Worm (Caenorhabditis elegans) whole organism, L1 larva: Measurements from ENCODE around the gene oac-38.

Experiments used
- C04F5.9 ChIP-seq: sonication (generic microtip); optimal IDR thresholded peaks from 2 replicates; lab custom pipeline; 2016; ENCODE audit warnings: missing genetic modification characterization, missing compliant biosample characterization
- C16A3.4 ChIP-seq: fragments of 150-350 bp; optimal IDR thresholded peaks from 2 replicates; lab custom pipeline; 2014; ENCODE audit warnings: missing biosample characterization, missing genetic modification characterization
- C34B4.2 ChIP-seq: sonication (generic microtip); optimal IDR thresholded peaks from 2 replicates; lab custom pipeline; 2017; ENCODE audit warnings: mild to moderate bottlenecking, missing genetic modification characterization, missing compliant biosample characterization
- F16B12.6 ChIP-seq: fragments of 150-350 bp; optimal IDR thresholded peaks from 2 replicates; lab custom pipeline; 2014; ENCODE audit warnings: missing biosample characterization, missing genetic modification characterization
- Y116A8C.19 ChIP-seq: sonication (generic microtip); optimal IDR thresholded peaks from 2 replicates; lab custom pipeline; 2016; ENCODE audit warnings: missing compliant biosample characterization, missing genetic modification characterization, borderline replicate concordance
- aha-1 ChIP-seq: fragments of 150-350 bp; optimal IDR thresholded peaks from 2 replicates; lab custom pipeline; 2014; ENCODE audit warnings: missing biosample characterization, missing genetic modification characterization
- blmp-1 ChIP-seq: fragments of 150-350 bp; optimal IDR thresholded peaks from 2 replicates; lab custom pipeline; 2014; ENCODE audit warnings: missing biosample characterization, missing genetic modification characterization
- ceh-8 ChIP-seq: fragments of 200-800 bp; sonication (Bioruptor generic); optimal IDR thresholded peaks from 2 replicates; lab custom pipeline; 2018; ENCODE audit warnings: mild to moderate bottlenecking, missing genetic modification characterization, moderate library complexity, missing compliant biosample characterization
- ceh-90 ChIP-seq: sonication (generic microtip); optimal IDR thresholded peaks from 2 replicates; lab custom pipeline; 2016; ENCODE audit warnings: missing genetic modification characterization, missing compliant biosample characterization
- ces-1 ChIP-seq: fragments of 150-350 bp; optimal IDR thresholded peaks from 2 replicates; lab custom pipeline; 2014; ENCODE audit warnings: missing biosample characterization, missing genetic modification reagents, missing genetic modification characterization
- dsc-1 ChIP-seq: sonication (generic microtip); optimal IDR thresholded peaks from 2 replicates; lab custom pipeline; 2016; ENCODE audit warnings: mild to moderate bottlenecking, missing genetic modification characterization, missing compliant biosample characterization
- efl-1 ChIP-seq, 4 experiments: fragments of 150-350 bp; optimal IDR thresholded peaks in 3 of 4; peaks in 1 of 4; 1 replicate in 1 of 4; 2 replicates in 3 of 4; lab custom pipeline; 2014; ENCODE audit warnings: missing biosample characterization in 2 of 4, missing genetic modification characterization in 2 of 4, missing genetic modification reagents in 2 of 4
- efl-3 ChIP-seq: fragments of 200-800 bp; sonication (Bioruptor generic); optimal IDR thresholded peaks from 2 replicates; lab custom pipeline; 2018; ENCODE audit warnings: mild to moderate bottlenecking, missing genetic modification characterization, missing compliant biosample characterization
- elt-3 ChIP-seq, 6 experiments: fragments of 150-350 bp in 1 of 6; sonication (generic microtip); optimal IDR thresholded peaks; 2 replicates each; lab custom pipeline; 2017 to 2018; ENCODE audit warnings: missing biosample characterization in 6 of 6, missing genetic modification characterization in 6 of 6, inconsistent platforms in 1 of 6
- fkh-4 ChIP-seq: sonication (generic microtip); optimal IDR thresholded peaks from 2 replicates; lab custom pipeline; 2016; ENCODE audit warnings: missing compliant biosample characterization, missing genetic modification characterization, borderline replicate concordance
- hlh-17 ChIP-seq: fragments of 200-800 bp; sonication (Bioruptor generic); optimal IDR thresholded peaks from 2 replicates; lab custom pipeline; 2018; ENCODE audit warnings: missing genetic modification characterization, mild to moderate bottlenecking, missing compliant biosample characterization, moderate library complexity, borderline replicate concordance
- lin-14 ChIP-seq: fragments of 200-800 bp; sonication (Bioruptor generic); optimal IDR thresholded peaks from 2 replicates; lab custom pipeline; 2018; ENCODE audit warnings: mild to moderate bottlenecking, missing genetic modification characterization, moderate library complexity, missing compliant biosample characterization
- lin-35 ChIP-seq, 2 experiments: fragments of 150-350 bp; optimal IDR thresholded peaks; 2 replicates each; lab custom pipeline; 2014; ENCODE audit warnings: missing biosample characterization in 2 of 2, missing genetic modification characterization in 2 of 2, missing genetic modification reagents in 2 of 2
- lin-39 ChIP-seq: fragments of 150-350 bp; optimal IDR thresholded peaks from 2 replicates; lab custom pipeline; 2014; ENCODE audit warnings: missing biosample characterization, missing genetic modification reagents, missing genetic modification characterization
- lir-3 ChIP-seq: sonication (generic microtip); optimal IDR thresholded peaks from 2 replicates; lab custom pipeline; 2016; ENCODE audit warnings: mild to moderate bottlenecking, missing genetic modification characterization, moderate library complexity, missing compliant biosample characterization; ENCODE audit not compliant: poor library complexity
- mep-1 ChIP-seq: fragments of 150-350 bp; optimal IDR thresholded peaks from 2 replicates; lab custom pipeline; 2014; ENCODE audit warnings: missing biosample characterization, missing genetic modification characterization
- nhr-19 ChIP-seq: fragments of 200-800 bp; sonication (Bioruptor generic); conservative IDR thresholded peaks from 2 replicates; pipeline ENCODE4 v1.3.6; 2022; ENCODE audit warnings: missing genetic modification characterization, missing compliant biosample characterization
- nhr-20 ChIP-seq: sonication (generic microtip); optimal IDR thresholded peaks from 2 replicates; lab custom pipeline; 2016; ENCODE audit warnings: mild to moderate bottlenecking, missing genetic modification characterization, missing compliant biosample characterization
- nhr-237 ChIP-seq: fragments of 150-350 bp; optimal IDR thresholded peaks from 2 replicates; lab custom pipeline; 2014; ENCODE audit warnings: missing biosample characterization, missing genetic modification characterization
- nhr-28 ChIP-seq: fragments of 150-350 bp; optimal IDR thresholded peaks from 2 replicates; lab custom pipeline; 2014; ENCODE audit warnings: missing biosample characterization, missing genetic modification characterization
- nhr-47 ChIP-seq: sonication (generic microtip); optimal IDR thresholded peaks from 2 replicates; lab custom pipeline; 2016; ENCODE audit warnings: mild to moderate bottlenecking, missing genetic modification characterization, moderate library complexity, missing compliant biosample characterization
- nhr-84 ChIP-seq: sonication (generic microtip); optimal IDR thresholded peaks from 2 replicates; lab custom pipeline; 2017; ENCODE audit warnings: missing biosample characterization, missing genetic modification characterization
- pag-3 ChIP-seq: sonication (generic microtip); optimal IDR thresholded peaks from 2 replicates; lab custom pipeline; 2017; ENCODE audit warnings: missing genetic modification characterization, mild to moderate bottlenecking, missing compliant biosample characterization, antibody characterized with exemption, borderline replicate concordance; ENCODE audit not compliant: insufficient read depth
- rnt-1 ChIP-seq: sonication (generic microtip); optimal IDR thresholded peaks from 2 replicates; lab custom pipeline; 2016; ENCODE audit warnings: mild to moderate bottlenecking, missing genetic modification characterization, moderate library complexity, missing compliant biosample characterization
- snpc-4 ChIP-seq: fragments of 150-350 bp; optimal IDR thresholded peaks from 2 replicates; lab custom pipeline; 2014; ENCODE audit warnings: missing biosample characterization, missing genetic modification characterization
- sox-4 ChIP-seq: sonication (generic microtip); optimal IDR thresholded peaks from 2 replicates; lab custom pipeline; 2016; ENCODE audit warnings: missing genetic modification characterization, missing compliant biosample characterization
- sup-37 ChIP-seq: fragments of 200-800 bp; sonication (Bioruptor generic); optimal IDR thresholded peaks from 2 replicates; lab custom pipeline; 2018; ENCODE audit warnings: mild to moderate bottlenecking, missing genetic modification characterization, missing compliant biosample characterization
- tbx-2 ChIP-seq: sonication (generic microtip); optimal IDR thresholded peaks from 2 replicates; lab custom pipeline; 2016; ENCODE audit warnings: missing genetic modification characterization, missing compliant biosample characterization
- vab-15 ChIP-seq: sonication (generic microtip); optimal IDR thresholded peaks from 2 replicates; lab custom pipeline; 2017; ENCODE audit warnings: missing genotype, mild to moderate bottlenecking, missing genetic modification characterization, missing compliant biosample characterization
- ztf-11 ChIP-seq, 2 experiments: sonication (generic microtip); optimal IDR thresholded peaks; 2 replicates each; lab custom pipeline; 2016 to 2017; ENCODE audit warnings: missing genetic modification characterization in 2 of 2, missing biosample characterization in 1 of 2, missing compliant biosample characterization in 1 of 2

The oac-38 gene

DNA sequence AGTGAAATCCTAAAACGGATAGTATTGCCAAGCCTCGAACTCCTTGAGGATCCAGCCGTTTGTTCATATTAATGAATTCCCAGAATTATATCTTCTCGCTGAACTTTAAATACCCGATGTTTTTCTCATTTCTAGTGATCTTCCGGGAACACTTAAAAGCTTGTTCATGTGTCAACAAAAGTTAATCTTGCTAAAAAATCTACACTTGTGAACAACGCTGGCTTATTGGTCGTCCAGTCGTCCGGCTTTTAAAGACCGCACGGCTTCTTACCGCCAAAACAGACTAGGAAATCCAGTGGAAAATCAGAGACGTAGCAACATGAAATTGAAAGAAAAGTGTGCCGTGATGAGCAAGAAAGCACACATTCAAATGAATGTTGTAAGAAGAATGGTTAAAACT lies at the start of gene oac-38:
Gene oac-38 (minus strand): TSS at position 101 of the 400 bp plus-strand sequence.
- TF ChIP-seq efl-1 (optimal IDR thresholded peaks at IDR 0.05; lab: Kevin White, UChicago) (no peak), efl-1 (GFP tag; optimal IDR thresholded peaks at IDR 0.05 in 1 of 2; lab: Kevin White, UChicago) (peak in 1 of 2 experiments; percentile 16), ces-1 (GFP tag; lab: Kevin White, UChicago) (no peak), dsc-1 (tag; lab: Kevin White, UChicago) (no peak)

DNA sequence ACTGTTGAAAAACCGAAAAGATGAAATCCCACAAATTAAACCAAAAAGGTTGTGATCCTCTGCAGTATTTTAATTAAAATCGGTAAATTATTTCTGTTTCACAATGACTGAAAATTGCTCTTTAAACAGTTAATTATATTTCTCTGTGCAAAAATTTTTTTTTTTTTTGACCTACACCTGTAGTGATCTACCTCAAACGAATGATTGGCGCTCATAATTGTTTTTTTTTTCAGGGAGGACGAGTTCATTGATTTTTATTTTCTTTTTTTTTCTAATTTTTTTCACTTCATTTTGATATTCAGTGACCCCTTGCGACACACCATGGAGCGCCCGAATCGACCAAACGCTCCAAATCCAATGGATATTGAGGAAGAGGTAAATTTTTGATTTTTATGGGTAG lies 43.0 kb upstream of the oac-38 start, which contains the start of gene F02H6.2:
Gene F02H6.2 (plus strand): TSS at position 301 of the 400 bp plus-strand sequence.
- TF ChIP-seq ztf-11 (tag; optimal IDR thresholded peaks at IDR 0.05; lab: Kevin White, UChicago) (no peak), nhr-20 (tag; lab: Kevin White, UChicago) (no peak)

DNA sequence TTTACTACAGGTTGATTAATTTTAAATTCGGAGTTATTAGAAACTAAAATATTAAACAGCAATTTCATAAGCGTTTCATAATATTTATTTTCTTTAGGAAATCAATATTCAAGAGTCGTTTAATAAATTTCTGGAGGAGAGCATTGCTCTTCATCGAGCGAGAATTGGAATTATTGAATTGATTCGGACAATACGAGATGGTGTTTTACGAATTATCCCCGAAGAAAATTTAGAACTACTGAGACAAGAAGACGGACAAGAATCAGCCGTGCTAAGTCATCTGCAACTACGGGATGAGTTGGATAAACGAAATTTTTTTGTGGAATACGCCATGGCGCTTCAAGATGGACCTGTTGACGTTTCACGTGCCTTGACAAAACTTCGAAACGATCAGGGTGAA lies 41.2 kb upstream of the oac-38 start:
- TF ChIP-seq vab-15 (tag; lab: Kevin White, UChicago) (no peak), mep-1 (no peak), lin-39 (tag; lab: Kevin White, UChicago) (no peak), elt-3 (tag; optimal IDR thresholded peaks at IDR 0.05; lab: Kevin White, UChicago) (no peak), nhr-84 (tag; lab: Kevin White, UChicago) (no peak), lin-14 (GFP tag; lab: Kevin White, UChicago) (no peak), efl-3 (GFP tag; lab: Kevin White, UChicago) (no peak), Y116A8C.19 (tag; lab: Kevin White, UChicago) (no peak), aha-1 (no peak), nhr-47 (tag; lab: Kevin White, UChicago) (no peak), C04F5.9 (tag; lab: Kevin White, UChicago) (no peak), nhr-237 (tag; lab: Kevin White, UChicago) (no peak), lir-3 (tag; lab: Kevin White, UChicago) (no peak), sup-37 (GFP tag; lab: Kevin White, UChicago) (no peak), efl-1 (optimal IDR thresholded peaks at IDR 0.05; lab: Kevin White, UChicago) (no peak), efl-1 (GFP tag; optimal IDR thresholded peaks at IDR 0.05 in 1 of 2; lab: Kevin White, UChicago) (no peak), nhr-20 (tag; lab: Kevin White, UChicago) (no peak), C34B4.2 (no peak), ceh-90 (tag; lab: Kevin White, UChicago) (no peak), C16A3.4 (no peak), rnt-1 (no peak)

DNA sequence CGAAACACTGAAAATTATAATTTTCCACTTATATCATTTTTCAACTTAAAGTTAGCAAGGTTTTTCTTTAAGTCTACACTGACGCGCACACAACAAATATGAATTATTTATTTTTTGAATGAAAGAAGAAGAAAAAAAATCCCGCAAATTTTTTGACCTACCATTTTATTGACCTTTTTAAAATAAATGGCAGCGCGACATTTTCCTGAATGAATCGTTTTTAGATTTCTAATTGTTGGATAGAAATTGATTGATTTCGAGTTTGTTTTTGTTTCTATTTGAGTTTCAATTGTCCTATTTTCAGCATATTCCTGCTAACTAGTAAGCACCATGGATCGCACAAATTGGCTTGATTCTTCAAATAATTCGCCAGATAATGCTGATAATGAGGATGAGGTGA lies 40.0 kb upstream of the oac-38 start, which contains the start of gene K01G12.3:
Gene K01G12.3 (plus strand): TSS at position 301 of the 400 bp plus-strand sequence.
- TF ChIP-seq fkh-4 (tag; lab: Kevin White, UChicago) (no peak), blmp-1 (no peak), nhr-19 (no peak), snpc-4 (tag; lab: Kevin White, UChicago) (no peak), ceh-8 (no peak), dsc-1 (tag; lab: Kevin White, UChicago) (no peak), lin-35 (GFP tag; optimal IDR thresholded peaks at IDR 0.05; lab: Kevin White, UChicago) (no peak), pag-3 (tag; lab: Kevin White, UChicago) (no peak), nhr-28 (tag; lab: Kevin White, UChicago) (no peak), F16B12.6 (tag; lab: Kevin White, UChicago) (no peak), lin-14 (GFP tag; lab: Kevin White, UChicago) (no peak), hlh-17 (GFP tag; lab: Kevin White, UChicago) (no peak), C34B4.2 (no peak), sox-4 (tag; lab: Kevin White, UChicago) (no peak), ceh-90 (tag; lab: Kevin White, UChicago) (no peak), tbx-2 (no peak)
- TF ChIP-seq, all 84 proteins: peak for 0
